Worm (Caenorhabditis elegans) whole organism, young adult: Measurements from ENCODE around the gene F22B5.6.

Source experiments
- B0019.2 ChIP-seq: fragments of 200-800 bp; sonication (Bioruptor generic); conservative IDR thresholded peaks from 2 replicates; pipeline ENCODE4 v1.3.6; 2022; ENCODE audit warnings: missing genetic modification reagents, missing genetic modification characterization, missing compliant biosample characterization
- B0336.3 ChIP-seq: fragments of 200-800 bp; sonication (Bioruptor generic); IDR thresholded peaks from 2 replicates; pipeline ENCODE4 v1.3.6; 2022; ENCODE audit warnings: missing genetic modification characterization, missing compliant biosample characterization
- F55B11.4 ChIP-seq: sonication (generic microtip); optimal IDR thresholded peaks from 2 replicates; lab custom pipeline; 2016; ENCODE audit warnings: missing compliant biosample characterization, missing genetic modification characterization, borderline replicate concordance; ENCODE audit not compliant: insufficient read depth
- aptf-2 ChIP-seq: fragments of 200-800 bp; sonication (Bioruptor generic); conservative IDR thresholded peaks from 2 replicates; pipeline ENCODE4 v1.3.6; 2022; ENCODE audit warnings: missing genetic modification reagents, missing genetic modification characterization, missing compliant biosample characterization
- ceh-91 ChIP-seq: fragments of 200-800 bp; sonication (Bioruptor generic); IDR thresholded peaks from 2 replicates; pipeline ENCODE4 v1.3.6; 2022; ENCODE audit warnings: missing genetic modification reagents, missing genetic modification characterization, missing compliant biosample characterization
- egl-18 ChIP-seq: fragments of 200-800 bp; sonication (Bioruptor generic); IDR thresholded peaks from 2 replicates; pipeline ENCODE4 v1.3.6; 2022; ENCODE audit warnings: missing genetic modification reagents, missing genetic modification characterization, missing compliant biosample characterization
- ekl-4 ChIP-seq: fragments of 200-800 bp; sonication (Bioruptor generic); IDR thresholded peaks from 2 replicates; pipeline ENCODE4 v1.3.6; 2022; ENCODE audit warnings: missing genetic modification reagents, missing genetic modification characterization, missing compliant biosample characterization
- madf-10 ChIP-seq: sonication (generic microtip); optimal IDR thresholded peaks from 2 replicates; lab custom pipeline; 2016; ENCODE audit warnings: mild to moderate bottlenecking, missing genetic modification characterization, missing compliant biosample characterization
- madf-6 ChIP-seq: fragments of 200-800 bp; sonication (Bioruptor generic); IDR thresholded peaks from 2 replicates; pipeline ENCODE4 v1.3.6; 2022; ENCODE audit warnings: missing genetic modification reagents, missing genetic modification characterization, missing compliant biosample characterization
- pha-4 ChIP-seq: fragments of 150-350 bp; sonication (generic microtip); optimal IDR thresholded peaks from 2 replicates; lab custom pipeline; 2014; ENCODE audit warnings: missing biosample characterization, missing genetic modification reagents, missing genetic modification characterization
- snpc-4 ChIP-seq, 5 experiments: fragments of 150-350 bp in 1 of 5; sonication (generic microtip) in 4 of 5; optimal IDR thresholded peaks; 2 replicates each; lab custom pipeline; 2014 to 2018; ENCODE audit warnings: missing genetic modification characterization in 5 of 5, missing biosample characterization in 3 of 5, antibody characterized with exemption in 2 of 5, mild to moderate bottlenecking in 2 of 5, missing compliant biosample characterization in 2 of 5, missing genotype in 2 of 5, moderate library complexity in 2 of 5, missing genetic modification reagents in 1 of 5
- ztf-18 ChIP-seq: sonication (generic microtip); optimal IDR thresholded peaks from 2 replicates; lab custom pipeline; 2016; ENCODE audit warnings: missing genotype, mild to moderate bottlenecking, missing genetic modification characterization, missing compliant biosample characterization
- ztf-25 ChIP-seq: fragments of 200-800 bp; sonication (Bioruptor generic); IDR thresholded peaks from 2 replicates; pipeline ENCODE4 v1.3.6; 2022; ENCODE audit warnings: missing genetic modification reagents, missing genetic modification characterization, missing compliant biosample characterization

DNA sequence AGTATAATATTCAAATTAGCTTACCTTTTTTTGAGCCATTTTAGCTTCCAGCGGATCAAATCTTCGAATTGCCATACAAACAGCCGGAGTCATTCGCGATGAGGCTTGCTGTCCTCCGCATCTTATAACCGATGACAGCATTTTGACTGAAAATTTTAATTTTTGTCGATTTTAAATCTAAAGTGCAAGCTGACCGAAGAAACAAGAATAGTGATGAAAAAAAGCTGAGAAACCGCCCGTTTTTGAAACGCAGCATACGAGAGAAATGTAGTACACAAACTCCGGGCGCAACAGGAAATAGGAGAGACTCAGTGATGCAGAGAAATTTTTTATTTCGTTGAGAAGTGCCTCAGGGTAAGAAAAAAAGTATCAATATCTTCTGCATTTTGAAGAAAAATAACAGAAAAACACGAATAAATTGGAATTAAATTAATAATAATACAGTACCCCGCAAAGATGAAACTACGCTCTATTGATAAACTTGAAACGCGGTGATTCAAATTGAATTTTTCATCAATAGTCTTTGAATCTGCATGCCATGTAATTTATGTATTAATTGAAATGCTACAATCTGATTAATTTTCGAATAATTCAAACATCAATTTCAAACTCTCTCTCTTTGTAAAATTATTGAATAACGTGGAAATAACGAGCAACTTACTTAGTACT is 27.3 kb upstream of the F22B5.6 start:
- TF ChIP-seq madf-10 (tag; lab: Kevin White, UChicago) (no peak), egl-18 (GFP tag; lab: Robert Waterston, UW) (no peak), pha-4 (tag; lab: Kevin White, UChicago) (no peak), B0019.2 (GFP tag; lab: Robert Waterston, UW) (no peak), ztf-18 (tag; lab: Kevin White, UChicago) (no peak), ekl-4 (GFP tag; lab: Robert Waterston, UW) (no peak), snpc-4 (GFP tag; optimal IDR thresholded peaks at IDR 0.05; lab: Kevin White, UChicago) (no peak), snpc-4 (tag; optimal IDR thresholded peaks at IDR 0.05; lab: Kevin White, UChicago) (no peak), F55B11.4 (tag; lab: Kevin White, UChicago) (no peak), ceh-91 (GFP tag; lab: Robert Waterston, UW) (no peak), aptf-2 (GFP tag; lab: Robert Waterston, UW) (no peak), ztf-25 (GFP tag; lab: Robert Waterston, UW) (no peak), B0336.3 (GFP tag; lab: Robert Waterston, UW) (no peak), madf-6 (GFP tag; lab: Robert Waterston, UW) (no peak)
